Worm (Caenorhabditis elegans) whole organism, midembryonic: ENCODE measurements around the gene F56B3.2.

Source experiments
- T22C8.4 ChIP-seq: fragments of 200-800 bp; sonication (Bioruptor generic); IDR thresholded peaks from 2 replicates; pipeline ENCODE4 v1.3.6; 2022; ENCODE audit warnings: missing genetic modification characterization, missing compliant biosample characterization
- cog-1 ChIP-seq: sonication (generic microtip); optimal IDR thresholded peaks from 2 replicates; lab custom pipeline; 2016; ENCODE audit warnings: missing genetic modification characterization, missing compliant biosample characterization
- tab-1 ChIP-seq: fragments of 200-800 bp; sonication (Bioruptor generic); IDR thresholded peaks from 2 replicates; pipeline ENCODE4 v1.3.6; 2022; ENCODE audit warnings: missing genetic modification characterization, missing compliant biosample characterization

- TF ChIP-seq T22C8.4 (GFP tag; lab: Robert Waterston, UW) (no peak), tab-1 (GFP tag; lab: Robert Waterston, UW) (no peak), cog-1 (tag; lab: Kevin White, UChicago) (no peak)
These were observed 38.7 kb upstream of the F56B3.2 start, which contains the start of gene Y55F3BL.6 for ce11 chrIV:807027-807516.
